Worm (Caenorhabditis elegans) whole organism, L2 larva: ENCODE results near the gene ugt-12.

Experiments
- alr-1 ChIP-seq: fragments of 150-350 bp; optimal IDR thresholded peaks from 2 replicates; lab custom pipeline; 2014; ENCODE audit warnings: missing biosample characterization, missing genetic modification characterization
- blmp-1 ChIP-seq: sonication (generic microtip); optimal IDR thresholded peaks from 2 replicates; lab custom pipeline; 2017; ENCODE audit warnings: missing genetic modification characterization, mild to moderate bottlenecking, missing compliant biosample characterization, antibody characterized with exemption, moderate library complexity; ENCODE audit not compliant: insufficient read depth
- nhr-25 ChIP-seq: fragments of 150-350 bp; sonication (generic microtip); optimal IDR thresholded peaks from 3 replicates; lab custom pipeline; 2014; ENCODE audit warnings: missing biosample characterization, missing genetic modification characterization
- unc-62 ChIP-seq: fragments of 150-350 bp; optimal IDR thresholded peaks from 2 replicates; lab custom pipeline; 2014; ENCODE audit warnings: missing biosample characterization, missing genetic modification reagents, missing genetic modification characterization
- zag-1 ChIP-seq: fragments of 150-350 bp; optimal IDR thresholded peaks from 2 replicates; lab custom pipeline; 2014; ENCODE audit warnings: missing biosample characterization, missing genetic modification characterization

DNA sequence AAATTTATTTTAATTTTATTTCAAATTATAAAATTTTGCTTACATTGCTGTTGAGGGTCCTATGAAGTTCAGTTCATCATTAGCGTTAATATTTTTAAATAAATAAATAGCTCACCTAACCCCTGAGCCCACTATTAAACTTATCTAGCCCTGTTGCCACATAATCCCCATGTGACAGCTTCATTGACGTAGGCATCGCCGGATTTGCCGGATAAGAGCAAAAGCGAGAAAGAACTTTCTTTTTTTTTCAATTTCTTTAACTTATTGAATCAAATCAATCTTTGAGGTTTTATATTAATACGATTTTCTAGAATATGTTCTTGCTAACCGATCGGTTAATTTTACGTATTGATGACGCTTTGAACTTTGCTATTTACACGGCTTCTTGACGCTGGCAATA is 37.5 kb downstream of the ugt-12 start:
- TF ChIP-seq blmp-1 (tag; lab: Kevin White, UChicago) (no peak), zag-1 (no peak), alr-1 (tag; lab: Kevin White, UChicago) (no peak), nhr-25 (no peak), unc-62 (GFP tag; lab: Kevin White, UChicago) (no peak)
